Fruit fly (Drosophila melanogaster) whole organism, wandering third instar larva: ENCODE results near the gene Mitf.

Experiments
- CG32264 ChIP-seq: fragments of 200-800 bp; sonication (Bioruptor generic); optimal IDR thresholded peaks from 2 replicates; lab custom pipeline; 2016; ENCODE audit warnings: missing biosample characterization, missing genetic modification characterization
- CG9705 ChIP-seq: fragments of 200-800 bp; sonication (Bioruptor generic); optimal IDR thresholded peaks from 2 replicates; lab custom pipeline; 2018; ENCODE audit warnings: missing biosample characterization, mild to moderate bottlenecking, missing genetic modification characterization
- HLH106 ChIP-seq: fragments of 200-800 bp; optimal IDR thresholded peaks from 3 replicates; lab custom pipeline; 2019; ENCODE audit warnings: missing biosample characterization, mild to moderate bottlenecking, missing genetic modification characterization, moderate library complexity
- Hr83 ChIP-seq: fragments of 200-300 bp; sonication (Bioruptor generic); optimal IDR thresholded peaks from 2 replicates; lab custom pipeline; 2016; ENCODE audit warnings: missing biosample characterization, mild to moderate bottlenecking, missing genetic modification characterization, moderate library complexity; ENCODE audit not compliant: poor library complexity, severe bottlenecking
- Jra ChIP-seq: sonication (Bioruptor generic); optimal IDR thresholded peaks from 2 replicates; lab custom pipeline; 2016; ENCODE audit warnings: missing biosample characterization, missing genetic modification characterization
- Rel ChIP-seq, 2 experiments: fragments of 200-800 bp; sonication (Bioruptor generic) in 1 of 2; optimal IDR thresholded peaks; 2 replicates in 1 of 2; 3 replicates in 1 of 2; lab custom pipeline; 2016 to 2019; ENCODE audit warnings: mild to moderate bottlenecking in 2 of 2, missing biosample characterization in 2 of 2, missing genetic modification characterization in 2 of 2, moderate library complexity in 1 of 2
- dl ChIP-seq, 2 experiments: fragments of 175-275, 200-275 bp in 1 of 2; fragments of 200-275 bp in 1 of 2; sonication (Bioruptor generic); optimal IDR thresholded peaks; lab custom pipeline; 2018; ENCODE audit warnings: mild to moderate bottlenecking in 2 of 2, missing biosample characterization in 2 of 2, missing genetic modification characterization in 2 of 2, moderate library complexity in 2 of 2; ENCODE audit not compliant: partially characterized antibody in 2 of 2, insufficient read depth in 1 of 2
- dsf ChIP-seq: sonication (Bioruptor generic); optimal IDR thresholded peaks from 2 replicates; lab custom pipeline; 2016; ENCODE audit warnings: missing biosample characterization, missing genetic modification characterization, borderline replicate concordance
- foxo ChIP-seq, 2 experiments: fragments of 200-800 bp; sonication (Bioruptor generic); optimal IDR thresholded peaks; 2 replicates in 1 of 2; 3 replicates in 1 of 2; lab custom pipeline; 2016 to 2017; ENCODE audit warnings: missing biosample characterization in 2 of 2, missing genetic modification characterization in 2 of 2
- fru ChIP-seq: fragments of 200-800 bp; sonication (Bioruptor generic); optimal IDR thresholded peaks from 3 replicates; lab custom pipeline; 2016; ENCODE audit warnings: missing biosample characterization, mild to moderate bottlenecking, missing genetic modification characterization
- lola ChIP-seq: fragments of >200 bp; optimal IDR thresholded peaks from 2 replicates; lab custom pipeline; 2017; ENCODE audit warnings: missing biosample characterization, missing genetic modification characterization
- pan ChIP-seq: fragments of >200 bp; optimal IDR thresholded peaks from 2 replicates; lab custom pipeline; 2017
- usp ChIP-seq: fragments of >200 bp; optimal IDR thresholded peaks from 2 replicates; lab custom pipeline; 2017; ENCODE audit warnings: missing biosample characterization, missing genetic modification characterization

- TF ChIP-seq HLH106 (tag; lab: Kevin White, UChicago) (no peak), Rel (GFP tag; optimal IDR thresholded peaks at IDR 0.05; lab: Kevin White, UChicago) (no peak), Rel (tag; optimal IDR thresholded peaks at IDR 0.05; lab: Kevin White, UChicago) (no peak), dl (GFP tag; optimal IDR thresholded peaks at IDR 0.05; lab: Kevin White, UChicago; ENCODE audit: insufficient read depth in 1 of 2, partially characterized antibody in 2 of 2) (no peak), pan (no peak), CG32264 (no peak), foxo (GFP tag; optimal IDR thresholded peaks at IDR 0.05; lab: Kevin White, UChicago) (no peak), dsf (no peak), usp (no peak), fru (GFP tag; lab: Kevin White, UChicago) (no peak), CG9705 (no peak), Jra (no peak), lola (no peak), Hr83 (no peak)
These were observed 11.8 kb upstream of the Mitf start for dm6 chr4:1186828-1187227.
